Worm (Caenorhabditis elegans) whole organism, L2 larva: Measurements from ENCODE around the gene cpt-1.

Source experiments
- C34F6.9 ChIP-seq: fragments of 150-350 bp; optimal IDR thresholded peaks from 2 replicates; lab custom pipeline; 2014; ENCODE audit warnings: missing biosample characterization, missing genetic modification characterization
- R02D3.7 ChIP-seq: fragments of 150-350 bp; optimal IDR thresholded peaks from 2 replicates; lab custom pipeline; 2014; ENCODE audit warnings: missing biosample characterization, missing genetic modification characterization
- ama-1 ChIP-seq: fragments of 150-350 bp; optimal IDR thresholded peaks from 2 replicates; lab custom pipeline; 2018; ENCODE audit warnings: inconsistent platforms
- blmp-1 ChIP-seq: sonication (generic microtip); optimal IDR thresholded peaks from 2 replicates; lab custom pipeline; 2017; ENCODE audit warnings: missing genetic modification characterization, mild to moderate bottlenecking, missing compliant biosample characterization, antibody characterized with exemption, moderate library complexity; ENCODE audit not compliant: insufficient read depth
- ceh-16 ChIP-seq: fragments of 150-350 bp; optimal IDR thresholded peaks from 2 replicates; lab custom pipeline; 2014; ENCODE audit warnings: missing biosample characterization, missing genetic modification characterization
- fos-1 ChIP-seq: fragments of 150-350 bp; optimal IDR thresholded peaks from 2 replicates; lab custom pipeline; 2014; ENCODE audit warnings: missing biosample characterization, missing genetic modification characterization
- lin-11 ChIP-seq: fragments of 150-350 bp; sonication (generic microtip); optimal IDR thresholded peaks from 2 replicates; lab custom pipeline; 2014; ENCODE audit warnings: missing biosample characterization, missing genetic modification characterization, inconsistent platforms, mixed read lengths
- lin-39 ChIP-seq: fragments of 150-350 bp; optimal IDR thresholded peaks from 2 replicates; lab custom pipeline; 2014; ENCODE audit warnings: missing biosample characterization, missing genetic modification reagents, missing genetic modification characterization
- mab-5 ChIP-seq: fragments of 150-350 bp; optimal IDR thresholded peaks from 2 replicates; lab custom pipeline; 2014; ENCODE audit warnings: missing biosample characterization, missing genetic modification characterization
- nhr-237 ChIP-seq: fragments of 150-350 bp; optimal IDR thresholded peaks from 2 replicates; lab custom pipeline; 2014; ENCODE audit warnings: missing biosample characterization, missing genetic modification characterization
- nhr-25 ChIP-seq: fragments of 150-350 bp; sonication (generic microtip); optimal IDR thresholded peaks from 3 replicates; lab custom pipeline; 2014; ENCODE audit warnings: missing biosample characterization, missing genetic modification characterization
- skn-1 ChIP-seq: sonication (generic microtip); optimal IDR thresholded peaks from 2 replicates; lab custom pipeline; 2017; ENCODE audit warnings: missing biosample characterization, missing genetic modification characterization
- snpc-4 ChIP-seq: fragments of 150-350 bp; optimal IDR thresholded peaks from 2 replicates; lab custom pipeline; 2014; ENCODE audit warnings: missing biosample characterization, missing genetic modification characterization
- unc-39 ChIP-seq: fragments of 150-350 bp; optimal IDR thresholded peaks from 2 replicates; lab custom pipeline; 2014; ENCODE audit warnings: missing biosample characterization, missing genetic modification characterization

- no peak for TF ChIP-seq skn-1 (tag; lab: Kevin White, UChicago)
- no peak for TF ChIP-seq nhr-237 (tag; lab: Kevin White, UChicago)
- no peak for TF ChIP-seq nhr-25
- no peak for TF ChIP-seq snpc-4
- no peak for TF ChIP-seq R02D3.7 (tag; lab: Kevin White, UChicago)
- no peak for TF ChIP-seq lin-11 (tag; lab: Kevin White, UChicago)
- no peak for TF ChIP-seq lin-39
- no peak for TF ChIP-seq C34F6.9 (tag; lab: Kevin White, UChicago)
- TF ChIP-seq mab-5 (tag; lab: Kevin White, UChicago) = no peak
- TF ChIP-seq ama-1 (lab: Kevin White, UChicago) = no peak
- no peak for TF ChIP-seq ceh-16
- TF ChIP-seq unc-39 (tag; lab: Kevin White, UChicago) = no peak
- TF ChIP-seq fos-1 = no peak
- no peak for TF ChIP-seq blmp-1 (tag; lab: Kevin White, UChicago)
These were observed 28.9 kb downstream of the cpt-1 start for ce11 chrII:12767258-12767824.
